Worm (Caenorhabditis elegans): ENCODE data around the gene F07C3.16.

ce11 chrV:9293359-9293758 lies 36.0 kb upstream of the F07C3.16 start:
- TF ChIP-seq B0019.2 (GFP tag; conservative IDR thresholded peaks at IDR 0.05), result no peak
- no peak for TF ChIP-seq snpc-1.1 (tag; optimal IDR thresholded peaks at IDR 0.05; ENCODE audit: insufficient read depth)
- no peak for TF ChIP-seq F10E7.11 (tag; optimal IDR thresholded peaks at IDR 0.05)
